Worm (Caenorhabditis elegans): Measurements from ENCODE around the gene spe-27.

DNA sequence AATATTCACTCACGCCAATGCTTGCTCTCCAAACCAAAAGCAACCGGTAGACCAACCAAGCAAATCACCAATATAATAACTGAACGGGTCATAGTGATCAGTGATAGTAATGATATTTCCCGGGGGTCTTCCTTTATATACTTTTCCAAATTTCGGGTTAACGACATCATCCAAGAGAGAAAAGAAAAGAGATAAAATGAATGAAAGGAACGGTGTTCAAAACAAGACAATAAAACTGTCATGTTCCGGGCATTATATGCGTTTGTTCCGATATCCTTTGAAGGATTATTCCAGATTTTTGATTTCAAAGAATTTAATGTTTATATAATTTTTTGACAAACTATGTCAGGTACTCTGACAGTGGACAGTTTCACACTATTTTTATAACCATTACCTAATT, 1.5 kb upstream of the spe-27 start, which contains the start of gene C06E7.88:
- no peak for TF ChIP-seq tbx-37 (GFP tag; conservative IDR thresholded peaks at IDR 0.05)
- TF ChIP-seq ama-1 (optimal IDR thresholded peaks at IDR 0.05), result no peak
- no peak for TF ChIP-seq hnd-1 (tag; optimal IDR thresholded peaks at IDR 0.05)
- TF ChIP-seq tbx-11 (GFP tag; IDR thresholded peaks at IDR 0.05), result no peak
- TF ChIP-seq aly-1 (tag; optimal IDR thresholded peaks at IDR 0.05), result no peak
- TF ChIP-seq flt-1 (GFP tag; IDR thresholded peaks at IDR 0.05), result no peak
- TF ChIP-seq ceh-36 (tag; optimal IDR thresholded peaks at IDR 0.05), result no peak
- TF ChIP-seq ceh-13 (GFP tag; optimal IDR thresholded peaks at IDR 0.05), result no peak

Measured in whole organism, early embryonic.